Worm (Caenorhabditis elegans): Measurements from ENCODE around the gene F16G10.1.

- TF ChIP-seq F10E7.11 (tag; optimal IDR thresholded peaks at IDR 0.05) (no peak), nfya-2 (GFP tag; IDR thresholded peaks at IDR 0.05) (no peak), nhr-120 (GFP tag; IDR thresholded peaks at IDR 0.05) (no peak), ceh-27 (GFP tag; optimal IDR thresholded peaks at IDR 0.05) (no peak), unc-62 (GFP tag; optimal IDR thresholded peaks at IDR 0.05) (no peak)
Observed at ce11 chrII:2438180-2438579, 34.1 kb downstream of the F16G10.1 start.
